Worm (Caenorhabditis elegans) whole organism, L1 larva: ENCODE results near the gene tag-250.

Source experiments
- C16A3.4 ChIP-seq: fragments of 150-350 bp; optimal IDR thresholded peaks from 2 replicates; lab custom pipeline; 2014; ENCODE audit warnings: missing biosample characterization, missing genetic modification characterization
- Y116A8C.19 ChIP-seq: sonication (generic microtip); optimal IDR thresholded peaks from 2 replicates; lab custom pipeline; 2016; ENCODE audit warnings: missing compliant biosample characterization, missing genetic modification characterization, borderline replicate concordance
- aly-2 ChIP-seq: fragments of 150-350 bp; optimal IDR thresholded peaks from 2 replicates; lab custom pipeline; 2014; ENCODE audit warnings: missing biosample characterization, missing genetic modification characterization
- blmp-1 ChIP-seq: fragments of 150-350 bp; optimal IDR thresholded peaks from 2 replicates; lab custom pipeline; 2014; ENCODE audit warnings: missing biosample characterization, missing genetic modification characterization
- ceh-8 ChIP-seq: fragments of 200-800 bp; sonication (Bioruptor generic); optimal IDR thresholded peaks from 2 replicates; lab custom pipeline; 2018; ENCODE audit warnings: mild to moderate bottlenecking, missing genetic modification characterization, moderate library complexity, missing compliant biosample characterization
- ceh-88 ChIP-seq: fragments of 200-800 bp; sonication (Bioruptor generic); IDR thresholded peaks from 2 replicates; pipeline ENCODE4 v1.3.6; 2022; ENCODE audit warnings: missing genetic modification characterization, missing compliant biosample characterization
- ceh-90 ChIP-seq: sonication (generic microtip); optimal IDR thresholded peaks from 2 replicates; lab custom pipeline; 2016; ENCODE audit warnings: missing genetic modification characterization, missing compliant biosample characterization
- ces-1 ChIP-seq: fragments of 150-350 bp; optimal IDR thresholded peaks from 2 replicates; lab custom pipeline; 2014; ENCODE audit warnings: missing biosample characterization, missing genetic modification reagents, missing genetic modification characterization
- dsc-1 ChIP-seq: sonication (generic microtip); optimal IDR thresholded peaks from 2 replicates; lab custom pipeline; 2016; ENCODE audit warnings: mild to moderate bottlenecking, missing genetic modification characterization, missing compliant biosample characterization
- efl-1 ChIP-seq, 4 experiments: fragments of 150-350 bp; optimal IDR thresholded peaks in 3 of 4; peaks in 1 of 4; 1 replicate in 1 of 4; 2 replicates in 3 of 4; lab custom pipeline; 2014; ENCODE audit warnings: missing biosample characterization in 2 of 4, missing genetic modification characterization in 2 of 4, missing genetic modification reagents in 2 of 4
- elt-2 ChIP-seq: sonication (generic microtip); optimal IDR thresholded peaks from 2 replicates; lab custom pipeline; 2016; ENCODE audit warnings: missing genetic modification characterization, mild to moderate bottlenecking, inconsistent platforms, missing compliant biosample characterization, missing genetic modification reagents
- elt-3 ChIP-seq, 6 experiments: fragments of 150-350 bp in 1 of 6; sonication (generic microtip); optimal IDR thresholded peaks; 2 replicates each; lab custom pipeline; 2017 to 2018; ENCODE audit warnings: missing biosample characterization in 6 of 6, missing genetic modification characterization in 6 of 6, inconsistent platforms in 1 of 6
- fkh-4 ChIP-seq: sonication (generic microtip); optimal IDR thresholded peaks from 2 replicates; lab custom pipeline; 2016; ENCODE audit warnings: missing compliant biosample characterization, missing genetic modification characterization, borderline replicate concordance
- hlh-4 ChIP-seq: sonication (generic microtip); optimal IDR thresholded peaks from 2 replicates; lab custom pipeline; 2016; ENCODE audit warnings: mild to moderate bottlenecking, missing genetic modification characterization, missing compliant biosample characterization
- irx-1 ChIP-seq: sonication (generic microtip); optimal IDR thresholded peaks from 2 replicates; lab custom pipeline; 2016; ENCODE audit warnings: missing genetic modification characterization, missing compliant biosample characterization
- isw-1 ChIP-seq: fragments of 200-800 bp; sonication (Bioruptor generic); IDR thresholded peaks from 2 replicates; pipeline ENCODE4 v1.3.6; 2022; ENCODE audit warnings: missing genetic modification characterization, missing compliant biosample characterization
- jun-1 ChIP-seq: fragments of 150-350 bp; optimal IDR thresholded peaks from 2 replicates; lab custom pipeline; 2014; ENCODE audit warnings: missing biosample characterization, missing genetic modification reagents, missing genetic modification characterization
- lin-13 ChIP-seq: fragments of 150-350 bp; optimal IDR thresholded peaks from 2 replicates; lab custom pipeline; 2014; ENCODE audit warnings: missing biosample characterization, missing genetic modification reagents, missing genetic modification characterization
- lin-14 ChIP-seq: fragments of 200-800 bp; sonication (Bioruptor generic); optimal IDR thresholded peaks from 2 replicates; lab custom pipeline; 2018; ENCODE audit warnings: mild to moderate bottlenecking, missing genetic modification characterization, moderate library complexity, missing compliant biosample characterization
- lin-15B ChIP-seq: fragments of 150-350 bp; sonication (generic microtip); optimal IDR thresholded peaks from 3 replicates; lab custom pipeline; 2014; ENCODE audit warnings: missing biosample characterization, missing genetic modification characterization
- lin-39 ChIP-seq: fragments of 150-350 bp; optimal IDR thresholded peaks from 2 replicates; lab custom pipeline; 2014; ENCODE audit warnings: missing biosample characterization, missing genetic modification reagents, missing genetic modification characterization
- lir-3 ChIP-seq: sonication (generic microtip); optimal IDR thresholded peaks from 2 replicates; lab custom pipeline; 2016; ENCODE audit warnings: mild to moderate bottlenecking, missing genetic modification characterization, moderate library complexity, missing compliant biosample characterization; ENCODE audit not compliant: poor library complexity
- mdl-1 ChIP-seq, 2 experiments: fragments of 150-350 bp; optimal IDR thresholded peaks; 2 replicates each; lab custom pipeline; 2014 to 2017; ENCODE audit warnings: missing biosample characterization in 2 of 2, missing genetic modification characterization in 2 of 2, inconsistent platforms in 1 of 2
- nhr-12 ChIP-seq: sonication (generic microtip); optimal IDR thresholded peaks from 2 replicates; lab custom pipeline; 2017; ENCODE audit warnings: missing biosample characterization, missing genetic modification characterization
- nhr-19 ChIP-seq: fragments of 200-800 bp; sonication (Bioruptor generic); conservative IDR thresholded peaks from 2 replicates; pipeline ENCODE4 v1.3.6; 2022; ENCODE audit warnings: missing genetic modification characterization, missing compliant biosample characterization
- nhr-237 ChIP-seq: fragments of 150-350 bp; optimal IDR thresholded peaks from 2 replicates; lab custom pipeline; 2014; ENCODE audit warnings: missing biosample characterization, missing genetic modification characterization
- nhr-28 ChIP-seq: fragments of 150-350 bp; optimal IDR thresholded peaks from 2 replicates; lab custom pipeline; 2014; ENCODE audit warnings: missing biosample characterization, missing genetic modification characterization
- pag-3 ChIP-seq: sonication (generic microtip); optimal IDR thresholded peaks from 2 replicates; lab custom pipeline; 2017; ENCODE audit warnings: missing genetic modification characterization, mild to moderate bottlenecking, missing compliant biosample characterization, antibody characterized with exemption, borderline replicate concordance; ENCODE audit not compliant: insufficient read depth
- rnt-1 ChIP-seq: sonication (generic microtip); optimal IDR thresholded peaks from 2 replicates; lab custom pipeline; 2016; ENCODE audit warnings: mild to moderate bottlenecking, missing genetic modification characterization, moderate library complexity, missing compliant biosample characterization
- skn-1 ChIP-seq: fragments of 150-350 bp; optimal IDR thresholded peaks from 2 replicates; lab custom pipeline; 2014; ENCODE audit warnings: missing biosample characterization, missing genetic modification characterization
- snpc-4 ChIP-seq: fragments of 150-350 bp; optimal IDR thresholded peaks from 2 replicates; lab custom pipeline; 2014; ENCODE audit warnings: missing biosample characterization, missing genetic modification characterization
- snu-23 ChIP-seq: sonication (generic microtip); optimal IDR thresholded peaks from 2 replicates; lab custom pipeline; 2016; ENCODE audit warnings: missing genetic modification characterization, missing compliant biosample characterization
- sox-4 ChIP-seq: sonication (generic microtip); optimal IDR thresholded peaks from 2 replicates; lab custom pipeline; 2016; ENCODE audit warnings: missing genetic modification characterization, missing compliant biosample characterization
- sptf-1 ChIP-seq: fragments of 150-350 bp; optimal IDR thresholded peaks from 2 replicates; lab custom pipeline; 2014; ENCODE audit warnings: missing biosample characterization, missing genetic modification characterization
- sup-37 ChIP-seq: fragments of 200-800 bp; sonication (Bioruptor generic); optimal IDR thresholded peaks from 2 replicates; lab custom pipeline; 2018; ENCODE audit warnings: mild to moderate bottlenecking, missing genetic modification characterization, missing compliant biosample characterization
- xbp-1 ChIP-seq: sonication (generic microtip); optimal IDR thresholded peaks from 2 replicates; lab custom pipeline; 2016; ENCODE audit warnings: missing genetic modification characterization, missing compliant biosample characterization
- zip-4 ChIP-seq: fragments of 200-800 bp; sonication (Bioruptor generic); optimal IDR thresholded peaks from 2 replicates; lab custom pipeline; 2018; ENCODE audit warnings: mild to moderate bottlenecking, missing genetic modification characterization, moderate library complexity, missing compliant biosample characterization
- ztf-11 ChIP-seq, 2 experiments: sonication (generic microtip); optimal IDR thresholded peaks; 2 replicates each; lab custom pipeline; 2016 to 2017; ENCODE audit warnings: missing genetic modification characterization in 2 of 2, missing biosample characterization in 1 of 2, missing compliant biosample characterization in 1 of 2
- ztf-4 ChIP-seq: fragments of 150-350 bp; optimal IDR thresholded peaks from 2 replicates; lab custom pipeline; 2014; ENCODE audit warnings: missing biosample characterization, missing genetic modification characterization

Gene tag-250

ce11 chrIII:7891573-7892306 is 33.0 kb downstream of the tag-250 start, which contains the start of the genes ZK688.5 and fahd-1 (continued):
- TF ChIP-seq snu-23 (GFP tag; lab: Kevin White, UChicago) (peak; percentile 81), zip-4 (GFP tag; lab: Kevin White, UChicago) (no peak), ceh-88 (GFP tag; lab: Robert Waterston, UW) (no peak), nhr-28 (tag; lab: Kevin White, UChicago) (no peak), rnt-1 (tag; lab: Kevin White, UChicago) (peak; percentile 71), hlh-4 (tag; lab: Kevin White, UChicago) (no peak), skn-1 (tag; lab: Kevin White, UChicago) (peak; percentile 76), lin-39 (tag; lab: Kevin White, UChicago) (no peak), sox-4 (tag; lab: Kevin White, UChicago) (no peak), C16A3.4 (tag; lab: Kevin White, UChicago) (peak; percentile 60), elt-2 (peak; percentile 21), nhr-19 (peak; percentile 57), mdl-1 (tag; optimal IDR thresholded peaks at IDR 0.05; lab: Kevin White, UChicago) (peak in 1 of 2 experiments; percentile 82), efl-1 (optimal IDR thresholded peaks at IDR 0.05; lab: Kevin White, UChicago) (peak; percentile 72 to 77), efl-1 (GFP tag; optimal IDR thresholded peaks at IDR 0.05 in 1 of 2; lab: Kevin White, UChicago) (peak; percentile 27 to 94), blmp-1 (tag; lab: Kevin White, UChicago) (peak; percentile 92), ces-1 (GFP tag; lab: Kevin White, UChicago) (no peak), jun-1 (tag; lab: Kevin White, UChicago) (peak; percentile 46), xbp-1 (tag; lab: Kevin White, UChicago) (peak; percentile 55), irx-1 (tag; lab: Kevin White, UChicago) (no peak), elt-3 (tag; optimal IDR thresholded peaks at IDR 0.05; lab: Kevin White, UChicago) (peak in 2 of 6 experiments; percentile 41 to 48), nhr-237 (tag; lab: Kevin White, UChicago) (peak; percentile 10), fkh-4 (tag; lab: Kevin White, UChicago) (no peak), lin-15B (no peak), aly-2 (no peak), ceh-8 (GFP tag; lab: Kevin White, UChicago) (peak; percentile 4), ztf-4 (tag; lab: Kevin White, UChicago) (peak; percentile 34), Y116A8C.19 (no peak), snpc-4 (peak; percentile 51), ceh-90 (tag; lab: Kevin White, UChicago) (no peak), lin-14 (GFP tag; lab: Kevin White, UChicago) (peak; percentile 91), sptf-1 (tag; lab: Kevin White, UChicago) (no peak), lir-3 (tag; lab: Kevin White, UChicago) (no peak), nhr-12 (tag; lab: Kevin White, UChicago) (no peak), isw-1 (GFP tag; lab: Robert Waterston, UW) (peak; percentile 35; the same call in 1 of the 2 replicates), pag-3 (no peak), sup-37 (no peak), lin-13 (GFP tag; lab: Kevin White, UChicago) (no peak)
- TF ChIP-seq, all 84 proteins: peak for 35

- no peak for TF ChIP-seq dsc-1 (tag; lab: Kevin White, UChicago)
- TF ChIP-seq efl-1 (optimal IDR thresholded peaks at IDR 0.05; lab: Kevin White, UChicago), result no peak
- peak in 1 of 2 experiments; percentile 91 for TF ChIP-seq efl-1 (GFP tag; optimal IDR thresholded peaks at IDR 0.05 in 1 of 2; lab: Kevin White, UChicago)
- TF ChIP-seq Y116A8C.19, result no peak
- no peak for TF ChIP-seq lir-3 (tag; lab: Kevin White, UChicago)
- TF ChIP-seq ztf-11 (tag; optimal IDR thresholded peaks at IDR 0.05; lab: Kevin White, UChicago), result no peak
- no peak for TF ChIP-seq aly-2
Observed at ce11 chrIII:7889036-7889435, 35.7 kb downstream of the tag-250 start.
